Worm (Caenorhabditis elegans) whole organism, L1 larva: Measurements from ENCODE around the gene srw-87.

Experiments
- ceh-82 ChIP-seq, 3 experiments: fragments of 150-350 bp in 1 of 3; sonication (generic microtip) in 2 of 3; optimal IDR thresholded peaks; 2 replicates each; lab custom pipeline; 2014 to 2017; ENCODE audit warnings: missing biosample characterization in 3 of 3, missing genetic modification characterization in 3 of 3
- elt-2 ChIP-seq: sonication (generic microtip); optimal IDR thresholded peaks from 2 replicates; lab custom pipeline; 2016; ENCODE audit warnings: missing genetic modification characterization, mild to moderate bottlenecking, inconsistent platforms, missing compliant biosample characterization, missing genetic modification reagents
- elt-3 ChIP-seq, 6 experiments: fragments of 150-350 bp in 1 of 6; sonication (generic microtip); optimal IDR thresholded peaks; 2 replicates each; lab custom pipeline; 2017 to 2018; ENCODE audit warnings: missing biosample characterization in 6 of 6, missing genetic modification characterization in 6 of 6, inconsistent platforms in 1 of 6
- fkh-10 ChIP-seq: sonication (generic microtip); optimal IDR thresholded peaks from 2 replicates; lab custom pipeline; 2017; ENCODE audit warnings: missing biosample characterization, missing genetic modification reagents, missing genetic modification characterization
- lin-13 ChIP-seq: fragments of 150-350 bp; optimal IDR thresholded peaks from 2 replicates; lab custom pipeline; 2014; ENCODE audit warnings: missing biosample characterization, missing genetic modification reagents, missing genetic modification characterization
- pqm-1 ChIP-seq: sonication (generic microtip); optimal IDR thresholded peaks from 3 replicates; lab custom pipeline; 2017; ENCODE audit warnings: missing biosample characterization, missing genetic modification characterization
- skn-1 ChIP-seq: fragments of 150-350 bp; optimal IDR thresholded peaks from 2 replicates; lab custom pipeline; 2014; ENCODE audit warnings: missing biosample characterization, missing genetic modification characterization
- xbp-1 ChIP-seq: sonication (generic microtip); optimal IDR thresholded peaks from 2 replicates; lab custom pipeline; 2016; ENCODE audit warnings: missing genetic modification characterization, missing compliant biosample characterization

DNA sequence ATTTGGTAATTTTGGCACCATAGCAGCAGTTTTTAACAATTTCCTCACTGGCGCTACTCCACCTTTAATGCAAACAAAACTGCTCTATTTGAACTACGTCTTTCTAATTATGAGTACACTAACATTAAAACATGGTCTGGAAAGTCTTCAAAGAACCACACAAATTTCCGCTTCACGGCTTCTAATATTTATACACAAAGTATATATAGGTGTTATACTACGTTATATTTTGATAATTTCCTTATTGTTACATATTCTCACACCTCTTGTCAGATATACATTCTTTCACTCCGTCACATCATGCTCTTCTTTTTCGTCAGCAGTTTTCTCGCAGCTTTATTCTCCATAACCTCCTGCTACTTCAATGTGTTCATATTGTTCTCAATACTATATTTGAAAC lies 36.1 kb upstream of the srw-87 start, which contains the start of gene srbc-82:
- no peak for TF ChIP-seq fkh-10
- no peak for TF ChIP-seq elt-2 (tag; lab: Kevin White, UChicago)
- TF ChIP-seq pqm-1 (tag; lab: Kevin White, UChicago), result no peak
- no peak for TF ChIP-seq xbp-1
- no peak for TF ChIP-seq skn-1 (tag; lab: Kevin White, UChicago)
- no peak for TF ChIP-seq lin-13
- no peak for TF ChIP-seq elt-3 (tag; optimal IDR thresholded peaks at IDR 0.05; lab: Kevin White, UChicago)
- TF ChIP-seq ceh-82 (tag; optimal IDR thresholded peaks at IDR 0.05; lab: Kevin White, UChicago), result no peak
